Fruit fly (Drosophila melanogaster) whole organism, embryonic: ENCODE measurements around the gene CG12783.

Experiments
- Antp ChIP-seq: fragments of 200-800 bp; sonication (Bioruptor generic); optimal IDR thresholded peaks from 3 replicates; lab custom pipeline; 2016; ENCODE audit warnings: missing biosample characterization, missing genetic modification characterization
- Atf-2 ChIP-seq: fragments of 200-800 bp; sonication (Bioruptor generic); optimal IDR thresholded peaks from 2 replicates; lab custom pipeline; 2016; ENCODE audit warnings: missing biosample characterization, missing genetic modification characterization
- B-H2 ChIP-seq: fragments of 200-800 bp; sonication (Bioruptor generic); optimal IDR thresholded peaks from 2 replicates; lab custom pipeline; 2018; ENCODE audit warnings: missing biosample characterization, mild to moderate bottlenecking, missing genetic modification characterization
- CG10366 ChIP-seq: fragments of 200-800 bp; sonication (Bioruptor generic); IDR thresholded peaks from 2 replicates; pipeline ENCODE4 v1.3.6; 2022; ENCODE audit warnings: missing biosample characterization, missing genetic modification characterization
- CG11085 ChIP-seq: fragments of 200-800 bp; sonication (Bioruptor generic); IDR thresholded peaks from 2 replicates; pipeline ENCODE4 v1.3.6; 2022; ENCODE audit warnings: missing biosample characterization, missing genetic modification characterization
- CG11723 ChIP-seq: fragments of 200-800 bp; sonication (Bioruptor generic); optimal IDR thresholded peaks from 2 replicates; lab custom pipeline; 2017; ENCODE audit warnings: missing biosample characterization, mild to moderate bottlenecking, missing genetic modification characterization
- CG12071 ChIP-seq: fragments of 200-800 bp; sonication (Bioruptor generic); optimal IDR thresholded peaks from 3 replicates; lab custom pipeline; 2018; ENCODE audit warnings: missing biosample characterization, mild to moderate bottlenecking, missing genetic modification characterization
- CG12659 ChIP-seq: fragments of 200-800 bp; sonication (Bioruptor generic); optimal IDR thresholded peaks from 3 replicates; lab custom pipeline; 2017; ENCODE audit warnings: mild to moderate bottlenecking, missing biosample characterization, missing genetic modification reagents, missing genetic modification characterization
- CG1603 ChIP-seq: fragments of 200-800 bp; sonication (Bioruptor generic); optimal IDR thresholded peaks from 2 replicates; lab custom pipeline; 2019; ENCODE audit warnings: missing biosample characterization, mild to moderate bottlenecking, missing genetic modification characterization, moderate library complexity
- CG17186 ChIP-seq: fragments of 200-800 bp; sonication (Bioruptor generic); optimal IDR thresholded peaks from 3 replicates; lab custom pipeline; 2017; ENCODE audit warnings: missing biosample characterization, missing genetic modification reagents, missing genetic modification characterization
- CG18619 ChIP-seq: fragments of 200-800 bp; sonication (Bioruptor generic); optimal IDR thresholded peaks from 3 replicates; lab custom pipeline; 2017; ENCODE audit warnings: missing biosample characterization, mild to moderate bottlenecking, missing genetic modification characterization
- CG18764 ChIP-seq: fragments of 200-800 bp; sonication (Bioruptor generic); optimal IDR thresholded peaks from 3 replicates; lab custom pipeline; 2016; ENCODE audit warnings: missing biosample characterization, missing genetic modification characterization
- CG30020 ChIP-seq: fragments of 200-800 bp; optimal IDR thresholded peaks from 2 replicates; lab custom pipeline; 2019; ENCODE audit warnings: missing biosample characterization, mild to moderate bottlenecking, missing genetic modification characterization, moderate library complexity
- CG32532 ChIP-seq: fragments of 200-800 bp; sonication (Bioruptor generic); IDR thresholded peaks from 2 replicates; pipeline ENCODE4 v1.3.6; 2022; ENCODE audit warnings: missing biosample characterization, missing genetic modification characterization
- CG42726 ChIP-seq: fragments of 200-800 bp; sonication (Bioruptor generic); IDR thresholded peaks from 2 replicates; pipeline ENCODE4 v1.3.6; 2022; ENCODE audit warnings: missing biosample characterization, missing genetic modification characterization; ENCODE audit not compliant: partially characterized antibody
- CG4404 ChIP-seq: fragments of 200-800 bp; sonication (Bioruptor generic); IDR thresholded peaks from 2 replicates; pipeline ENCODE4 v1.3.6; 2022; ENCODE audit warnings: missing biosample characterization, missing genetic modification characterization
- CG8478 ChIP-seq: fragments of >200 bp; optimal IDR thresholded peaks from 2 replicates; lab custom pipeline; 2018
- CG8944 ChIP-seq: fragments of 200-800 bp; sonication (Bioruptor generic); optimal IDR thresholded peaks from 3 replicates; lab custom pipeline; 2016; ENCODE audit warnings: missing biosample characterization, missing genetic modification characterization
- CG9437 ChIP-seq: fragments of 200-800 bp; sonication (Bioruptor generic); optimal IDR thresholded peaks from 2 replicates; lab custom pipeline; 2018; ENCODE audit warnings: missing biosample characterization, mild to moderate bottlenecking, missing genetic modification characterization
- CG9609 ChIP-seq: fragments of 200-800 bp; sonication (Bioruptor generic); optimal IDR thresholded peaks from 3 replicates; lab custom pipeline; 2016; ENCODE audit warnings: missing biosample characterization, missing genetic modification characterization
- CG9817 ChIP-seq: fragments of 200-800 bp; sonication (Bioruptor generic); optimal IDR thresholded peaks from 2 replicates; lab custom pipeline; 2018; ENCODE audit warnings: missing biosample characterization, mild to moderate bottlenecking, missing genetic modification characterization, moderate library complexity
- CoRest ChIP-seq: fragments of 200-800 bp; sonication (Bioruptor generic); optimal IDR thresholded peaks from 3 replicates; lab custom pipeline; 2018; ENCODE audit warnings: missing biosample characterization, mild to moderate bottlenecking, missing genetic modification characterization, moderate library complexity
- Dip3 ChIP-seq: fragments of 200-800 bp; sonication (Bioruptor generic); optimal IDR thresholded peaks from 3 replicates; lab custom pipeline; 2016; ENCODE audit warnings: missing biosample characterization, missing genetic modification characterization
- Eip74EF ChIP-seq, 2 experiments: fragments of 200-800 bp in 1 of 2; fragments of >200 bp in 1 of 2; sonication (Bioruptor generic) in 1 of 2; optimal IDR thresholded peaks; 2 replicates each; lab custom pipeline; 2017 to 2019; ENCODE audit warnings: missing biosample characterization in 2 of 2, missing genetic modification characterization in 2 of 2, mild to moderate bottlenecking in 1 of 2, moderate library complexity in 1 of 2
- Ets97D ChIP-seq: fragments of 200-800 bp; sonication (Bioruptor generic); optimal IDR thresholded peaks from 3 replicates; lab custom pipeline; 2016; ENCODE audit warnings: missing biosample characterization, missing genetic modification characterization
- Fer2 ChIP-seq: fragments of 200-800 bp; sonication (Bioruptor generic); optimal IDR thresholded peaks from 2 replicates; lab custom pipeline; 2018; ENCODE audit warnings: missing biosample characterization, mild to moderate bottlenecking, missing genetic modification characterization, moderate library complexity
- Poxn ChIP-seq: fragments of 200-800 bp; sonication (Bioruptor generic); IDR thresholded peaks from 2 replicates; pipeline ENCODE4 v1.3.6; 2022; ENCODE audit warnings: missing biosample characterization, missing genetic modification characterization
- Side ChIP-seq: fragments of 200-800 bp; sonication (Bioruptor generic); optimal IDR thresholded peaks from 2 replicates; lab custom pipeline; 2016; ENCODE audit warnings: missing biosample characterization, missing genetic modification characterization
- Tbp ChIP-seq: fragments of >200 bp; optimal IDR thresholded peaks from 2 replicates; lab custom pipeline; 2018; ENCODE audit warnings: missing biosample characterization, missing genetic modification characterization
- Vsx1 ChIP-seq: fragments of 200-800 bp; sonication (Bioruptor generic); optimal IDR thresholded peaks from 2 replicates; lab custom pipeline; 2017; ENCODE audit warnings: missing biosample characterization, mild to moderate bottlenecking, missing genetic modification characterization, missing genetic modification reagents
- ac ChIP-seq: fragments of 200-800 bp; sonication (Bioruptor generic); optimal IDR thresholded peaks from 3 replicates; lab custom pipeline; 2017; ENCODE audit warnings: missing biosample characterization, mild to moderate bottlenecking, missing genetic modification characterization
- al ChIP-seq: fragments of 200-800 bp; sonication (Bioruptor generic); IDR thresholded peaks from 2 replicates; pipeline ENCODE4 v1.3.6; 2022; ENCODE audit warnings: missing biosample characterization, missing genetic modification characterization
- aop ChIP-seq: fragments of 200-800 bp; sonication (Bioruptor generic); IDR thresholded peaks from 2 replicates; pipeline ENCODE4 v1.3.6; 2022; ENCODE audit warnings: missing biosample characterization, missing genetic modification characterization
- cad ChIP-seq: fragments of >200 bp; optimal IDR thresholded peaks from 2 replicates; lab custom pipeline; 2017; ENCODE audit warnings: missing biosample characterization, missing genetic modification characterization
- cg ChIP-seq: fragments of 200-800 bp; sonication (Bioruptor generic); optimal IDR thresholded peaks from 3 replicates; lab custom pipeline; 2019; ENCODE audit warnings: missing biosample characterization, mild to moderate bottlenecking, missing genetic modification characterization, moderate library complexity
- dpn ChIP-seq, 2 experiments: fragments of 200-800 bp; sonication (Bioruptor generic); optimal IDR thresholded peaks; 3 replicates each; lab custom pipeline; 2016; ENCODE audit warnings: missing biosample characterization in 2 of 2, missing genetic modification characterization in 2 of 2
- gfzf ChIP-seq: fragments of 200-800 bp; sonication (Bioruptor generic); optimal IDR thresholded peaks from 2 replicates; lab custom pipeline; 2016; ENCODE audit warnings: missing biosample characterization, mild to moderate bottlenecking, missing genetic modification characterization, moderate library complexity
- inv ChIP-seq: fragments of 200-800 bp; sonication (Bioruptor generic); IDR thresholded peaks from 2 replicates; pipeline ENCODE4 v1.3.6; 2022; ENCODE audit warnings: missing biosample characterization, missing genetic modification characterization; ENCODE audit not compliant: partially characterized antibody
- luna ChIP-seq: fragments of 200-800 bp; sonication (Bioruptor generic); optimal IDR thresholded peaks from 2 replicates; lab custom pipeline; 2016; ENCODE audit warnings: missing biosample characterization, missing genetic modification characterization
- otp ChIP-seq: fragments of 200-800 bp; sonication (Bioruptor generic); IDR thresholded peaks from 3 replicates; pipeline ENCODE4, ENCODE4 v1.3.6; 2022; ENCODE audit warnings: missing biosample characterization, missing genetic modification characterization
- p53 ChIP-seq: fragments of 200-800 bp; sonication (Bioruptor generic); optimal IDR thresholded peaks from 2 replicates; lab custom pipeline; 2016; ENCODE audit warnings: missing biosample characterization, missing genetic modification characterization
- pnt ChIP-seq: fragments of 200-800 bp; sonication (Bioruptor generic); optimal IDR thresholded peaks from 3 replicates; lab custom pipeline; 2016; ENCODE audit warnings: missing biosample characterization, missing genetic modification characterization
- pum ChIP-seq: fragments of 200-800 bp; sonication (Bioruptor generic); optimal IDR thresholded peaks from 2 replicates; lab custom pipeline; 2016; ENCODE audit warnings: missing biosample characterization, missing genetic modification characterization
- run ChIP-seq: fragments of 200-800 bp; sonication (Bioruptor generic); optimal IDR thresholded peaks from 3 replicates; lab custom pipeline; 2018; ENCODE audit warnings: missing biosample characterization, mild to moderate bottlenecking, missing genetic modification characterization
- toy ChIP-seq: fragments of 200-800 bp; sonication (Bioruptor generic); IDR thresholded peaks from 2 replicates; pipeline ENCODE4 v1.3.6; 2022; ENCODE audit warnings: missing biosample characterization, missing genetic modification characterization
- trem ChIP-seq: fragments of 200-800 bp; optimal IDR thresholded peaks from 3 replicates; lab custom pipeline; 2019; ENCODE audit warnings: missing biosample characterization, mild to moderate bottlenecking, missing genetic modification characterization, moderate library complexity
- unc-4 ChIP-seq: fragments of 200-800 bp; sonication (Bioruptor generic); IDR thresholded peaks from 2 replicates; pipeline ENCODE4 v1.3.6; 2022; ENCODE audit warnings: missing biosample characterization, missing genetic modification characterization; ENCODE audit not compliant: partially characterized antibody
- vfl ChIP-seq: fragments of 200-800 bp; sonication (Bioruptor generic); optimal IDR thresholded peaks from 2 replicates; lab custom pipeline; 2016; ENCODE audit warnings: missing biosample characterization, missing genetic modification characterization
- vvl ChIP-seq: fragments of 200-800 bp; sonication (Bioruptor generic); IDR thresholded peaks from 2 replicates; pipeline ENCODE4 v1.3.6; 2022; ENCODE audit warnings: missing biosample characterization, missing genetic modification characterization
- zfh1 ChIP-seq: fragments of 200-800 bp; sonication (Bioruptor generic); IDR thresholded peaks from 3 replicates; pipeline ENCODE4 v1.3.6; 2022; ENCODE audit warnings: missing biosample characterization, missing genetic modification characterization
- zfh2 ChIP-seq: fragments of 200-800 bp; sonication (Bioruptor generic); optimal IDR thresholded peaks from 2 replicates; lab custom pipeline; 2016; ENCODE audit warnings: missing biosample characterization, missing genetic modification characterization

The CG12783 gene

DNA sequence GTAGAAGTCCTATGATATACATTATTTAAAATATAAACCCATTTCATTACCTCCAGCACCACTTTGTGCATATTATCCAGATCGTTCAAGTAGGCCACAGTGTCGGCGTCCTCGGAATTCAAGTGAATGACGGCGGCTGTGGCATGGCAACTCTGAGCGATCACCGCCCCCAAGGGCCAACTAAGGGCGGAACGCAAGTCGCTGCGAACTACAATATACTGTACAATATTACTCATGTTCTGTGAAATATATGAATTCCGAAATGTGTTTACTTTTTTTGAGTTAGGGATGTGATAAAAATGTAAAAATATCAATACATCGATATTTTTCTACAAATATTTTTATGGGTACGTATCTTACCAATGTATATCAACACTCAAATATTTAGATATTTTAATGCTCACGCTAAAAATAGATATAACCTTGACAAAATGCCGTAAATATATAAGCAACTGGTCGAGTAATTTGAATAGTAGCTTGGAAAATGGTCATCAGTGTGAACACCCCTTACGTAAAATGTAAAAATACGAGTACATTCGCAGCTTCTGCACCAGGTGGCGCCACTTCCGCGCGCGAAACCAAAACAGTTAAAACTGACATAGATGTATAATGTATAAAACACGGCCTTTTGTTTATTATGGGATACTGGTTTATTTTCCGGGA, 39.6 kb downstream of the CG12783 start, which contains the start of gene CG14903 (continued):
- TF ChIP-seq CG8478 (lab: Kevin White, UChicago) (peak; percentile 23), pnt (GFP tag; lab: Kevin White, UChicago) (peak; percentile 19), B-H2 (no peak), unc-4 (GFP tag; lab: Robert Waterston, UW) (peak; percentile 72), cad (GFP tag; lab: Kevin White, UChicago) (no peak), CG11085 (GFP tag; lab: Robert Waterston, UW) (no peak), CG9817 (tag; lab: Kevin White, UChicago) (peak; percentile 40), CG42726 (peak; percentile 90), CoRest (tag; lab: Kevin White, UChicago) (peak; percentile 64), pum (GFP tag; lab: Kevin White, UChicago) (no peak), Side (GFP tag; lab: Kevin White, UChicago) (no peak), CG12659 (GFP tag; lab: Kevin White, UChicago) (peak; percentile 40), zfh2 (GFP tag; lab: Kevin White, UChicago) (peak; percentile 21), Poxn (no peak), CG18764 (GFP tag; lab: Kevin White, UChicago) (peak; percentile 40), ac (no peak), otp (GFP tag; lab: Robert Waterston, UW) (no peak), trem (peak; percentile 55), toy (GFP tag; lab: Robert Waterston, UW) (no peak), cg (GFP tag; lab: Kevin White, UChicago) (no peak), aop (no peak), vvl (GFP tag; lab: Robert Waterston, UW) (no peak; the same call in 1 of the 2 replicates), CG12071 (GFP tag; lab: Kevin White, UChicago) (no peak), Atf-2 (no peak), CG10366 (no peak), CG8944 (GFP tag; lab: Kevin White, UChicago) (peak; percentile 12), dpn (GFP tag; optimal IDR thresholded peaks at IDR 0.05; lab: Kevin White, UChicago) (peak in 1 of 2 experiments; percentile 39), Fer2 (tag; lab: Kevin White, UChicago) (no peak), Dip3 (peak; percentile 10), vfl (GFP tag; lab: Kevin White, UChicago) (no peak), CG32532 (GFP tag; lab: Robert Waterston, UW) (no peak), CG18619 (GFP tag; lab: Kevin White, UChicago) (peak; percentile 3), CG9609 (GFP tag; lab: Kevin White, UChicago) (peak; percentile 44), zfh1 (GFP tag; lab: Robert Waterston, UW) (no peak), CG30020 (tag; lab: Kevin White, UChicago) (peak; percentile 71), CG9437 (no peak), Eip74EF (GFP tag; optimal IDR thresholded peaks at IDR 0.05; lab: Kevin White, UChicago) (no peak), Tbp (no peak), Vsx1 (GFP tag; lab: Kevin White, UChicago) (no peak), CG1603 (tag; lab: Kevin White, UChicago) (peak; percentile 32), luna (GFP tag; lab: Kevin White, UChicago) (no peak), Ets97D (GFP tag; lab: Kevin White, UChicago) (peak; percentile 39), run (tag; lab: Kevin White, UChicago) (no peak), CG4404 (GFP tag; lab: Robert Waterston, UW) (no peak), p53 (GFP tag; lab: Kevin White, UChicago) (no peak), inv (peak; percentile 53), CG11723 (GFP tag; lab: Kevin White, UChicago) (no peak), al (GFP tag; lab: Robert Waterston, UW) (no peak), CG17186 (peak; percentile 11), gfzf (GFP tag; lab: Kevin White, UChicago) (no peak), Antp (GFP tag; lab: Kevin White, UChicago) (peak; percentile 11)
